Fruit fly (Drosophila melanogaster) whole organism, embryonic: ENCODE measurements around the gene Phb1.
A peak's percentile ranks its signal among the peaks of the same experiment; 100 is the strongest.

Source experiments
- CG1024 ChIP-seq: fragments of 200-800 bp; sonication (Bioruptor generic); IDR thresholded peaks from 2 replicates; pipeline ENCODE4 v1.3.6; 2022; ENCODE audit warnings: missing biosample characterization, missing genetic modification characterization
- CG10431 ChIP-seq: fragments of 200-800 bp; sonication (Bioruptor generic); optimal IDR thresholded peaks from 3 replicates; lab custom pipeline; 2018; ENCODE audit warnings: missing biosample characterization, mild to moderate bottlenecking, missing genetic modification characterization
- CG10543 ChIP-seq: fragments of 200-800 bp; sonication (Bioruptor generic); optimal IDR thresholded peaks from 3 replicates; lab custom pipeline; 2017; ENCODE audit warnings: missing biosample characterization, mild to moderate bottlenecking, missing genetic modification characterization, moderate library complexity
- CG11456 ChIP-seq: fragments of 200-800 bp; sonication (Bioruptor generic); IDR thresholded peaks from 3 replicates; pipeline ENCODE4 v1.3.6; 2022; ENCODE audit warnings: missing biosample characterization, missing genetic modification characterization
- CG12104 ChIP-seq: fragments of 200-800 bp; sonication (Bioruptor generic); optimal IDR thresholded peaks from 3 replicates; lab custom pipeline; 2016; ENCODE audit warnings: missing biosample characterization, missing genetic modification characterization
- CG12391 ChIP-seq: fragments of 200-800 bp; sonication (Bioruptor generic); optimal IDR thresholded peaks from 3 replicates; lab custom pipeline; 2018; ENCODE audit warnings: missing biosample characterization, mild to moderate bottlenecking, missing genetic modification characterization, moderate library complexity
- CG12769 ChIP-seq: fragments of 200-800 bp; sonication (Bioruptor generic); optimal IDR thresholded peaks from 2 replicates; lab custom pipeline; 2019; ENCODE audit warnings: missing biosample characterization, mild to moderate bottlenecking, missing genetic modification characterization, moderate library complexity
- CG1792 ChIP-seq: fragments of 200-800 bp; sonication (Bioruptor generic); optimal IDR thresholded peaks from 2 replicates; lab custom pipeline; 2016; ENCODE audit warnings: missing biosample characterization, missing genetic modification characterization
- CG18476 ChIP-seq: fragments of 200-800 bp; sonication (Bioruptor generic); optimal IDR thresholded peaks from 2 replicates; lab custom pipeline; 2016; ENCODE audit warnings: missing biosample characterization, mild to moderate bottlenecking, missing genetic modification characterization
- CG2678 ChIP-seq: fragments of 200-800 bp; sonication (Bioruptor generic); optimal IDR thresholded peaks from 3 replicates; lab custom pipeline; 2019; ENCODE audit warnings: missing biosample characterization, mild to moderate bottlenecking, missing genetic modification characterization, moderate library complexity
- CG30403 ChIP-seq: fragments of 200-800 bp; sonication (Bioruptor generic); optimal IDR thresholded peaks from 3 replicates; lab custom pipeline; 2016; ENCODE audit warnings: missing biosample characterization, missing genetic modification characterization
- CG31441 ChIP-seq: fragments of 200-800 bp; sonication (Bioruptor generic); IDR thresholded peaks from 2 replicates; pipeline ENCODE4 v1.3.6; 2022; ENCODE audit warnings: missing biosample characterization, missing genetic modification characterization
- CG33557 ChIP-seq: fragments of 200-800 bp; sonication (Bioruptor generic); optimal IDR thresholded peaks from 2 replicates; lab custom pipeline; 2019; ENCODE audit warnings: missing biosample characterization, mild to moderate bottlenecking, missing genetic modification characterization, moderate library complexity
- CG3995 ChIP-seq: fragments of 200-800 bp; sonication (Bioruptor generic); optimal IDR thresholded peaks from 3 replicates; lab custom pipeline; 2016; ENCODE audit warnings: missing biosample characterization, missing genetic modification characterization
- CG42726 ChIP-seq: fragments of 200-800 bp; sonication (Bioruptor generic); IDR thresholded peaks from 2 replicates; pipeline ENCODE4 v1.3.6; 2022; ENCODE audit warnings: missing biosample characterization, missing genetic modification characterization; ENCODE audit not compliant: partially characterized antibody
- CG6175 ChIP-seq: fragments of 200-800 bp; sonication (Bioruptor generic); IDR thresholded peaks from 3 replicates; pipeline ENCODE4 v1.3.6; 2022; ENCODE audit warnings: missing biosample characterization, missing genetic modification characterization
- CG6689 ChIP-seq: fragments of 200-800 bp; sonication (Bioruptor generic); IDR thresholded peaks from 2 replicates; pipeline ENCODE4 v1.3.6; 2022; ENCODE audit warnings: missing biosample characterization, missing genetic modification characterization
- CG7745 ChIP-seq: fragments of 200-800 bp; sonication (Bioruptor generic); optimal IDR thresholded peaks from 2 replicates; lab custom pipeline; 2018; ENCODE audit warnings: missing biosample characterization, mild to moderate bottlenecking, missing genetic modification characterization, moderate library complexity
- CG7786 ChIP-seq: fragments of 200-800 bp; sonication (Bioruptor generic); optimal IDR thresholded peaks from 2 replicates; lab custom pipeline; 2016; ENCODE audit warnings: missing biosample characterization, missing genetic modification characterization
- CG7963 ChIP-seq: fragments of 200-800 bp; sonication (Bioruptor generic); IDR thresholded peaks from 3 replicates; pipeline ENCODE4 v1.3.6; 2022; ENCODE audit warnings: missing biosample characterization, missing genetic modification characterization; ENCODE audit not compliant: partially characterized antibody
- CG8388 ChIP-seq: fragments of 200-800 bp; sonication (Bioruptor generic); optimal IDR thresholded peaks from 2 replicates; lab custom pipeline; 2019; ENCODE audit warnings: missing biosample characterization, mild to moderate bottlenecking, missing genetic modification characterization, moderate library complexity
- CG9215 ChIP-seq: fragments of 200-800 bp; sonication (Bioruptor generic); IDR thresholded peaks from 2 replicates; pipeline ENCODE4 v1.3.6; 2022; ENCODE audit warnings: missing biosample characterization, missing genetic modification characterization
- D19B ChIP-seq: fragments of 200-800 bp; sonication (Bioruptor generic); optimal IDR thresholded peaks from 2 replicates; lab custom pipeline; 2017; ENCODE audit warnings: missing biosample characterization, mild to moderate bottlenecking, missing genetic modification characterization
- E2f1 ChIP-seq: fragments of 200-800 bp; sonication (Bioruptor generic); IDR thresholded peaks from 2 replicates; pipeline ENCODE4 v1.3.6; 2022; ENCODE audit warnings: missing biosample characterization, missing genetic modification characterization
- ERR ChIP-seq: fragments of 200-800 bp; sonication (Bioruptor generic); optimal IDR thresholded peaks from 2 replicates; lab custom pipeline; 2016; ENCODE audit warnings: missing biosample characterization, missing genetic modification characterization
- HLHmδ ChIP-seq: fragments of 200-800 bp; sonication (Bioruptor generic); optimal IDR thresholded peaks from 2 replicates; lab custom pipeline; 2018; ENCODE audit warnings: missing biosample characterization, mild to moderate bottlenecking, missing genetic modification characterization, moderate library complexity
- Lpt ChIP-seq: fragments of >200 bp; optimal IDR thresholded peaks from 2 replicates; lab custom pipeline; 2018; ENCODE audit warnings: missing biosample characterization, missing genetic modification characterization
- MBD-R2 ChIP-seq: fragments of 200-800 bp; sonication (Bioruptor generic); IDR thresholded peaks from 2 replicates; pipeline ENCODE4 v1.3.6; 2022; ENCODE audit warnings: missing biosample characterization, missing genetic modification characterization
- NC2β ChIP-seq: fragments of 200-800 bp; sonication (Bioruptor generic); optimal IDR thresholded peaks from 2 replicates; lab custom pipeline; 2016; ENCODE audit warnings: missing biosample characterization, missing genetic modification characterization
- Neu2 ChIP-seq: fragments of 200-800 bp; sonication (Bioruptor generic); optimal IDR thresholded peaks from 3 replicates; lab custom pipeline; 2016; ENCODE audit warnings: missing biosample characterization, missing genetic modification characterization, borderline replicate concordance
- Optix ChIP-seq: fragments of 200-800 bp; sonication (Bioruptor generic); IDR thresholded peaks from 3 replicates; pipeline ENCODE4 v1.3.6; 2022; ENCODE audit warnings: missing biosample characterization, missing genetic modification characterization
- ara ChIP-seq: fragments of 200-800 bp; sonication (Bioruptor generic); IDR thresholded peaks from 2 replicates; pipeline ENCODE4 v1.3.6; 2022; ENCODE audit warnings: missing biosample characterization, missing genetic modification characterization
- bab2 ChIP-seq: fragments of 200-800 bp; sonication (Bioruptor generic); optimal IDR thresholded peaks from 2 replicates; lab custom pipeline; 2016; ENCODE audit warnings: missing biosample characterization, missing genetic modification characterization
- cad ChIP-seq: fragments of >200 bp; optimal IDR thresholded peaks from 2 replicates; lab custom pipeline; 2017; ENCODE audit warnings: missing biosample characterization, missing genetic modification characterization
- chn ChIP-seq: fragments of 200-800 bp; sonication (Bioruptor generic); optimal IDR thresholded peaks from 2 replicates; lab custom pipeline; 2016; ENCODE audit warnings: missing biosample characterization, missing genetic modification characterization
- corto ChIP-seq: fragments of 200-800 bp; sonication (Bioruptor generic); optimal IDR thresholded peaks from 2 replicates; lab custom pipeline; 2016; ENCODE audit warnings: missing biosample characterization, mild to moderate bottlenecking, missing genetic modification characterization, moderate library complexity
- crc ChIP-seq: fragments of 200-800 bp; sonication (Bioruptor generic); optimal IDR thresholded peaks from 2 replicates; lab custom pipeline; 2016; ENCODE audit warnings: missing biosample characterization, missing genetic modification characterization
- dmrt11E ChIP-seq: fragments of 200-800 bp; sonication (Bioruptor generic); optimal IDR thresholded peaks from 3 replicates; lab custom pipeline; 2018; ENCODE audit warnings: missing biosample characterization, mild to moderate bottlenecking, missing genetic modification characterization, moderate library complexity
- dpn ChIP-seq, 2 experiments: fragments of 200-800 bp; sonication (Bioruptor generic); optimal IDR thresholded peaks; 3 replicates each; lab custom pipeline; 2016; ENCODE audit warnings: missing biosample characterization in 2 of 2, missing genetic modification characterization in 2 of 2
- exex ChIP-seq: fragments of 200-800 bp; sonication (Bioruptor generic); optimal IDR thresholded peaks from 4 replicates; lab custom pipeline; 2018; ENCODE audit warnings: missing biosample characterization, mild to moderate bottlenecking, missing genetic modification characterization, moderate library complexity
- fd64A ChIP-seq: fragments of 200-800 bp; sonication (Bioruptor generic); optimal IDR thresholded peaks from 3 replicates; lab custom pipeline; 2018; ENCODE audit warnings: missing biosample characterization, mild to moderate bottlenecking, missing genetic modification characterization
- fru ChIP-seq: fragments of >200 bp; optimal IDR thresholded peaks from 2 replicates; lab custom pipeline; 2017
- fu2 ChIP-seq: fragments of 200-800 bp; sonication (Bioruptor generic); optimal IDR thresholded peaks from 2 replicates; lab custom pipeline; 2016; ENCODE audit warnings: missing biosample characterization, missing genetic modification characterization
- gcm ChIP-seq: fragments of 200-800 bp; sonication (Bioruptor generic); optimal IDR thresholded peaks from 2 replicates; lab custom pipeline; 2019; ENCODE audit warnings: missing biosample characterization, mild to moderate bottlenecking, missing genetic modification characterization, moderate library complexity
- luna ChIP-seq: fragments of 200-800 bp; sonication (Bioruptor generic); optimal IDR thresholded peaks from 2 replicates; lab custom pipeline; 2016; ENCODE audit warnings: missing biosample characterization, missing genetic modification characterization
- nerfin-2 ChIP-seq: fragments of 200-800 bp; sonication (Bioruptor generic); IDR thresholded peaks from 2 replicates; pipeline ENCODE4 v1.3.6; 2022; ENCODE audit warnings: missing biosample characterization, missing genetic modification characterization; ENCODE audit not compliant: partially characterized antibody
- pb ChIP-seq: fragments of 200-800 bp; sonication (Bioruptor generic); optimal IDR thresholded peaks from 3 replicates; lab custom pipeline; 2016; ENCODE audit warnings: missing biosample characterization, missing genetic modification characterization
- shn ChIP-seq: fragments of 200-800 bp; sonication (Bioruptor generic); optimal IDR thresholded peaks from 3 replicates; lab custom pipeline; 2016; ENCODE audit warnings: missing biosample characterization, missing genetic modification characterization
- stc ChIP-seq: fragments of 200-800 bp; sonication (Bioruptor generic); IDR thresholded peaks from 2 replicates; pipeline ENCODE4 v1.3.6; 2022; ENCODE audit warnings: missing biosample characterization, missing genetic modification characterization
- sug ChIP-seq: fragments of 200-800 bp; optimal IDR thresholded peaks from 2 replicates; lab custom pipeline; 2019; ENCODE audit warnings: missing biosample characterization, mild to moderate bottlenecking, missing genetic modification characterization, moderate library complexity
- tll ChIP-seq, 2 experiments: fragments of 200-800 bp in 1 of 2; fragments of >200 bp in 1 of 2; sonication (Bioruptor generic) in 1 of 2; optimal IDR thresholded peaks; 2 replicates each; lab custom pipeline; 2017 to 2019; ENCODE audit warnings: missing biosample characterization in 2 of 2, missing genetic modification characterization in 2 of 2, mild to moderate bottlenecking in 1 of 2, moderate library complexity in 1 of 2
- tx ChIP-seq: fragments of 200-800 bp; sonication (Bioruptor generic); optimal IDR thresholded peaks from 2 replicates; lab custom pipeline; 2016; ENCODE audit warnings: missing biosample characterization, missing genetic modification characterization
- usp ChIP-seq: fragments of >200 bp; optimal IDR thresholded peaks from 2 replicates; lab custom pipeline; 2017; ENCODE audit warnings: missing biosample characterization, missing genetic modification characterization

Gene Phb1

dm6 chr2L:19136735-19137134, 13.1 kb upstream of the Phb1 start (continued):
- TF ChIP-seq CG2678 (tag; lab: Kevin White, UChicago) (no peak), ERR (GFP tag; lab: Kevin White, UChicago) (no peak), stc (GFP tag; lab: Robert Waterston, UW) (no peak), CG6689 (no peak), CG7745 (tag; lab: Kevin White, UChicago) (no peak), exex (tag; lab: Kevin White, UChicago) (no peak), fd64A (no peak), fu2 (GFP tag; lab: Kevin White, UChicago) (no peak), chn (GFP tag; lab: Kevin White, UChicago) (no peak), Lpt (GFP tag; lab: Kevin White, UChicago) (peak; percentile 19), CG42726 (no peak), dmrt11E (tag; lab: Kevin White, UChicago) (peak; percentile 89), gcm (GFP tag; lab: Kevin White, UChicago) (peak; percentile 55), sug (tag; lab: Kevin White, UChicago) (no peak), CG31441 (GFP tag; lab: Robert Waterston, UW) (peak; percentile 31; the same call in 1 of the 2 replicates), CG12391 (tag; lab: Kevin White, UChicago) (peak; percentile 61), cad (GFP tag; lab: Kevin White, UChicago) (peak; percentile 21), tll (GFP tag; optimal IDR thresholded peaks at IDR 0.05; lab: Kevin White, UChicago) (no peak), dpn (GFP tag; optimal IDR thresholded peaks at IDR 0.05; lab: Kevin White, UChicago) (no peak), shn (no peak), CG12769 (tag; lab: Kevin White, UChicago) (no peak), corto (peak; percentile 82), tx (no peak), bab2 (GFP tag; lab: Kevin White, UChicago) (no peak), nerfin-2 (GFP tag; lab: Robert Waterston, UW) (no peak), CG1792 (GFP tag; lab: Kevin White, UChicago) (no peak), fru (lab: Kevin White, UChicago) (no peak), Neu2 (GFP tag; lab: Kevin White, UChicago) (no peak), luna (GFP tag; lab: Kevin White, UChicago) (no peak), CG10431 (GFP tag; lab: Kevin White, UChicago) (no peak), CG3995 (no peak), CG7963 (GFP tag; lab: Robert Waterston, UW) (no peak), CG6175 (GFP tag; lab: Robert Waterston, UW) (no peak), pb (GFP tag; lab: Kevin White, UChicago) (no peak), CG12104 (no peak), CG9215 (GFP tag; lab: Robert Waterston, UW) (no peak), CG1024 (no peak), usp (no peak), CG33557 (peak; percentile 49), ara (GFP tag; lab: Robert Waterston, UW) (peak; percentile 58), CG18476 (no peak), CG11456 (GFP tag; lab: Robert Waterston, UW) (no peak), MBD-R2 (GFP tag; lab: Robert Waterston, UW) (no peak), CG30403 (GFP tag; lab: Kevin White, UChicago) (peak; percentile 2), CG7786 (no peak), D19B (GFP tag; lab: Kevin White, UChicago) (no peak), E2f1 (GFP tag; lab: Robert Waterston, UW) (no peak), Optix (GFP tag; lab: Robert Waterston, UW) (no peak), HLHmδ (GFP tag; lab: Kevin White, UChicago) (no peak), crc (no peak), CG10543 (GFP tag; lab: Kevin White, UChicago) (no peak), NC2β (GFP tag; lab: Kevin White, UChicago) (no peak), CG8388 (GFP tag; lab: Kevin White, UChicago) (peak; percentile 58)
